Fruit fly (Drosophila melanogaster) whole organism, embryonic: ENCODE results near the gene p-cup.
A peak's percentile ranks its signal among the peaks of the same experiment; 100 is the strongest.

Experiments
- BtbVII ChIP-seq: fragments of 200-800 bp; sonication (Bioruptor generic); optimal IDR thresholded peaks from 3 replicates; lab custom pipeline; 2017; ENCODE audit warnings: missing biosample characterization, mild to moderate bottlenecking, missing genetic modification characterization
- C15 ChIP-seq: fragments of 200-800 bp; sonication (Bioruptor generic); IDR thresholded peaks from 3 replicates; pipeline ENCODE4 v1.3.6; 2022; ENCODE audit warnings: missing biosample characterization, missing genetic modification characterization
- CG10321 ChIP-seq: fragments of 200-800 bp; sonication (Bioruptor generic); IDR thresholded peaks from 2 replicates; pipeline ENCODE4 v1.3.6; 2022; ENCODE audit warnings: missing biosample characterization, missing genetic modification characterization
- CG10565 ChIP-seq: fragments of 200-800 bp; sonication (Bioruptor generic); optimal IDR thresholded peaks from 3 replicates; lab custom pipeline; 2016; ENCODE audit warnings: missing biosample characterization, mild to moderate bottlenecking, missing genetic modification characterization
- CG10654 ChIP-seq: fragments of 200-800 bp; sonication (Bioruptor generic); optimal IDR thresholded peaks from 2 replicates; lab custom pipeline; 2016; ENCODE audit warnings: missing biosample characterization, missing genetic modification characterization
- CG12391 ChIP-seq: fragments of 200-800 bp; sonication (Bioruptor generic); optimal IDR thresholded peaks from 3 replicates; lab custom pipeline; 2018; ENCODE audit warnings: missing biosample characterization, mild to moderate bottlenecking, missing genetic modification characterization, moderate library complexity
- CG12659 ChIP-seq: fragments of 200-800 bp; sonication (Bioruptor generic); optimal IDR thresholded peaks from 3 replicates; lab custom pipeline; 2017; ENCODE audit warnings: mild to moderate bottlenecking, missing biosample characterization, missing genetic modification reagents, missing genetic modification characterization
- CG13894 ChIP-seq: fragments of 200-800 bp; sonication (Bioruptor generic); optimal IDR thresholded peaks from 3 replicates; lab custom pipeline; 2018; ENCODE audit warnings: missing biosample characterization, mild to moderate bottlenecking, missing genetic modification characterization, moderate library complexity
- CG16863 ChIP-seq: fragments of 200-800 bp; sonication (Bioruptor generic); optimal IDR thresholded peaks from 3 replicates; lab custom pipeline; 2016; ENCODE audit warnings: missing biosample characterization, missing genetic modification characterization
- CG1832 ChIP-seq: fragments of 200-800 bp; sonication (Bioruptor generic); optimal IDR thresholded peaks from 2 replicates; lab custom pipeline; 2017; ENCODE audit warnings: missing biosample characterization, mild to moderate bottlenecking, missing genetic modification characterization, inconsistent platforms
- CG18476 ChIP-seq: fragments of 200-800 bp; sonication (Bioruptor generic); optimal IDR thresholded peaks from 2 replicates; lab custom pipeline; 2016; ENCODE audit warnings: missing biosample characterization, mild to moderate bottlenecking, missing genetic modification characterization
- CG2129 ChIP-seq: fragments of 200-800 bp; sonication (Bioruptor generic); IDR thresholded peaks from 2 replicates; pipeline ENCODE4 v1.3.6; 2022; ENCODE audit warnings: missing biosample characterization, missing genetic modification characterization; ENCODE audit not compliant: partially characterized antibody
- CG31441 ChIP-seq: fragments of 200-800 bp; sonication (Bioruptor generic); IDR thresholded peaks from 2 replicates; pipeline ENCODE4 v1.3.6; 2022; ENCODE audit warnings: missing biosample characterization, missing genetic modification characterization
- Deaf1 ChIP-seq: fragments of 200-800 bp; optimal IDR thresholded peaks from 3 replicates; lab custom pipeline; 2019; ENCODE audit warnings: missing biosample characterization, mild to moderate bottlenecking, missing genetic modification characterization, moderate library complexity
- Dip2 ChIP-seq: fragments of 200-800 bp; sonication (Bioruptor generic); IDR thresholded peaks from 2 replicates; pipeline ENCODE4 v1.3.6; 2022; ENCODE audit warnings: missing biosample characterization, missing genetic modification characterization
- Drgx ChIP-seq: fragments of 200-800 bp; sonication (Bioruptor generic); IDR thresholded peaks from 2 replicates; pipeline ENCODE4 v1.3.6; 2022; ENCODE audit warnings: missing biosample characterization, missing genetic modification characterization
- Lhr ChIP-seq: fragments of 200-800 bp; sonication (Bioruptor generic); optimal IDR thresholded peaks from 3 replicates; lab custom pipeline; 2017; ENCODE audit warnings: mild to moderate bottlenecking, missing biosample characterization, missing genetic modification reagents, missing genetic modification characterization
- MTF-1 ChIP-seq: fragments of 200-800 bp; sonication (Bioruptor generic); optimal IDR thresholded peaks from 2 replicates; lab custom pipeline; 2018; ENCODE audit warnings: missing biosample characterization, mild to moderate bottlenecking, missing genetic modification characterization, borderline replicate concordance
- NK7.1 ChIP-seq: fragments of 200-800 bp; sonication (Bioruptor generic); optimal IDR thresholded peaks from 3 replicates; lab custom pipeline; 2016; ENCODE audit warnings: missing biosample characterization, missing genetic modification characterization
- Nf-YC ChIP-seq: fragments of 200-800 bp; optimal IDR thresholded peaks from 3 replicates; lab custom pipeline; 2019; ENCODE audit warnings: missing biosample characterization, mild to moderate bottlenecking, missing genetic modification characterization, moderate library complexity
- Ptx1 ChIP-seq: fragments of 200-800 bp; sonication (Bioruptor generic); IDR thresholded peaks from 2 replicates; pipeline ENCODE4 v1.3.6; 2022; ENCODE audit warnings: missing biosample characterization, missing genetic modification characterization
- Rx ChIP-seq: fragments of 200-800 bp; sonication (Bioruptor generic); IDR thresholded peaks from 2 replicates; pipeline ENCODE4 v1.3.6; 2022; ENCODE audit warnings: missing biosample characterization, missing genetic modification characterization
- Sox100B ChIP-seq: fragments of 200-800 bp; sonication (Bioruptor generic); optimal IDR thresholded peaks from 3 replicates; lab custom pipeline; 2018; ENCODE audit warnings: missing biosample characterization, mild to moderate bottlenecking, missing genetic modification characterization
- Sox102F ChIP-seq: fragments of 200-800 bp; sonication (Bioruptor generic); optimal IDR thresholded peaks from 2 replicates; lab custom pipeline; 2018; ENCODE audit warnings: missing biosample characterization, mild to moderate bottlenecking, missing genetic modification characterization, moderate library complexity
- Xrp1 ChIP-seq: fragments of 200-800 bp; sonication (Bioruptor generic); IDR thresholded peaks from 2 replicates; pipeline ENCODE4 v1.3.6; 2022; ENCODE audit warnings: missing biosample characterization, missing genetic modification characterization
- ase ChIP-seq: fragments of 200-800 bp; sonication (Bioruptor generic); IDR thresholded peaks from 3 replicates; pipeline ENCODE4 v1.3.6; 2022; ENCODE audit warnings: missing biosample characterization, missing genetic modification characterization
- bsh ChIP-seq, 2 experiments: fragments of 200-800 bp; sonication (Bioruptor generic); optimal IDR thresholded peaks; 2 replicates each; lab custom pipeline; 2017 to 2018; ENCODE audit warnings: mild to moderate bottlenecking in 2 of 2, missing biosample characterization in 2 of 2, missing genetic modification characterization in 2 of 2, moderate library complexity in 1 of 2
- chm ChIP-seq: fragments of 200-800 bp; sonication (Bioruptor generic); IDR thresholded peaks from 2 replicates; pipeline ENCODE4 v1.3.6; 2022; ENCODE audit warnings: missing biosample characterization, missing genetic modification characterization
- esg ChIP-seq: fragments of 200-800 bp; sonication (Bioruptor generic); conservative IDR thresholded peaks from 2 replicates; pipeline ENCODE4 v1.3.6; 2022; ENCODE audit warnings: missing biosample characterization, missing genetic modification characterization
- eve ChIP-seq, 2 experiments: fragments of >200 bp; optimal IDR thresholded peaks; 2 replicates each; lab custom pipeline; 2017; ENCODE audit warnings: missing biosample characterization in 2 of 2, missing genetic modification characterization in 2 of 2
- gem ChIP-seq: fragments of 200-800 bp; sonication (Bioruptor generic); optimal IDR thresholded peaks from 2 replicates; lab custom pipeline; 2019; ENCODE audit warnings: missing biosample characterization, mild to moderate bottlenecking, missing genetic modification characterization, moderate library complexity
- grau ChIP-seq: fragments of 200-800 bp; optimal IDR thresholded peaks from 3 replicates; lab custom pipeline; 2019; ENCODE audit warnings: missing biosample characterization, mild to moderate bottlenecking, missing genetic modification characterization, moderate library complexity
- gt ChIP-seq: fragments of 200-800 bp; sonication (Bioruptor generic); IDR thresholded peaks from 2 replicates; pipeline ENCODE4 v1.3.6; 2022; ENCODE audit warnings: missing biosample characterization, missing genetic modification characterization
- hbn ChIP-seq: fragments of 200-800 bp; sonication (Bioruptor generic); IDR thresholded peaks from 2 replicates; pipeline ENCODE4 v1.3.6; 2022; ENCODE audit warnings: missing biosample characterization, missing genetic modification characterization; ENCODE audit not compliant: partially characterized antibody
- hkb ChIP-seq, 2 experiments: fragments of 200-800 bp in 1 of 2; fragments of >200 bp in 1 of 2; sonication (Bioruptor generic) in 1 of 2; IDR thresholded peaks in 1 of 2; optimal IDR thresholded peaks in 1 of 2; 2 replicates each; pipeline versions ENCODE4 v1.3.6 to Lab custom; 2017 to 2022; ENCODE audit warnings: missing biosample characterization in 1 of 2, missing genetic modification characterization in 1 of 2
- insv ChIP-seq, 2 experiments: fragments of 200-800 bp; sonication (Bioruptor generic); optimal IDR thresholded peaks; 3 replicates each; lab custom pipeline; 2016 to 2018; ENCODE audit warnings: missing biosample characterization in 2 of 2, missing genetic modification characterization in 2 of 2
- lbe ChIP-seq: fragments of 200-800 bp; sonication (Bioruptor generic); optimal IDR thresholded peaks from 2 replicates; lab custom pipeline; 2016; ENCODE audit warnings: missing biosample characterization, mild to moderate bottlenecking, missing genetic modification characterization
- mirr ChIP-seq: fragments of 200-800 bp; sonication (Bioruptor generic); optimal IDR thresholded peaks from 3 replicates; lab custom pipeline; 2018; ENCODE audit warnings: missing biosample characterization, mild to moderate bottlenecking, missing genetic modification characterization
- nom ChIP-seq: fragments of 200-800 bp; sonication (Bioruptor generic); optimal IDR thresholded peaks from 2 replicates; lab custom pipeline; 2017; ENCODE audit warnings: missing biosample characterization, missing genetic modification characterization, mild to moderate bottlenecking, moderate library complexity, missing genetic modification reagents
- run ChIP-seq: fragments of 200-800 bp; sonication (Bioruptor generic); optimal IDR thresholded peaks from 3 replicates; lab custom pipeline; 2018; ENCODE audit warnings: missing biosample characterization, mild to moderate bottlenecking, missing genetic modification characterization
- salm ChIP-seq: fragments of 200-800 bp; sonication (Bioruptor generic); optimal IDR thresholded peaks from 2 replicates; lab custom pipeline; 2018; ENCODE audit warnings: missing biosample characterization, mild to moderate bottlenecking, missing genetic modification characterization
- sens-2 ChIP-seq: fragments of 200-800 bp; sonication (Bioruptor generic); IDR thresholded peaks from 2 replicates; pipeline ENCODE4 v1.3.6; 2022; ENCODE audit warnings: missing biosample characterization, missing genetic modification characterization
- twi ChIP-seq: fragments of 200-800 bp; optimal IDR thresholded peaks from 2 replicates; lab custom pipeline; 2019; ENCODE audit warnings: missing biosample characterization, mild to moderate bottlenecking, missing genetic modification characterization, moderate library complexity

p-cup gene

DNA sequence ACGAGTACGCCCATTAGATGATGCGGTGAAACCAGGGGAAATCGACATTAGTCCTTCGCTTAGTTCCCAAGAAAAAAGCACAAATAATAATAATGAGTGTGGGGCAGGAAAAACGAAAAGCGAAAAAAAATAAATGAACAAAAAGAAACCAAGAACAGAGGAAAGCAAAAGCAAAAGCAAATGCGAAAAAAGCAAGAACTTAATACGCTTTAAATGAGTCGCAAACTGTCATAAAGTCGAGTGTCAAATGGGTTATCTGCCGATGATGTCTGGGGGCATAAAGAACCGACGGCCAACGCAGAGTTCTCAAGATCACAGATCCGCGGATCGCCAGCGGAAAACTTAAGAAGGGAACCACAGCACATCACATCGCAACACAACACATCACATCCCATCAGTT is 39.8 kb upstream of the p-cup start:
- TF ChIP-seq nom (GFP tag; lab: Kevin White, UChicago) (peak; percentile 87), NK7.1 (GFP tag; lab: Kevin White, UChicago) (no peak), hbn (GFP tag; lab: Robert Waterston, UW) (no peak), esg (no peak), mirr (GFP tag; lab: Kevin White, UChicago) (no peak), CG12659 (GFP tag; lab: Kevin White, UChicago) (no peak), bsh (GFP tag; optimal IDR thresholded peaks at IDR 0.05; lab: Kevin White, UChicago) (peak in 1 of 2 experiments; percentile 82), grau (tag; lab: Kevin White, UChicago) (no peak), CG12391 (tag; lab: Kevin White, UChicago) (no peak), hkb (optimal IDR thresholded peaks at IDR 0.05; lab: Kevin White, UChicago) (no peak), hkb (GFP tag; IDR thresholded peaks at IDR 0.05; lab: Robert Waterston, UW) (no peak), Drgx (GFP tag; lab: Robert Waterston, UW) (0 out of 2 replicates have a peak, but pooled peaks have one; percentile 33), run (tag; lab: Kevin White, UChicago) (no peak)

- no peak for TF ChIP-seq Dip2 (GFP tag; lab: Robert Waterston, UW)
- TF ChIP-seq Ptx1 = no peak
- no peak for TF ChIP-seq Rx (GFP tag; lab: Robert Waterston, UW)
- TF ChIP-seq MTF-1 (GFP tag; lab: Kevin White, UChicago) = no peak
- no peak for TF ChIP-seq CG13894 (tag; lab: Kevin White, UChicago)
- TF ChIP-seq CG12391 (tag; lab: Kevin White, UChicago) = no peak
- no peak for TF ChIP-seq C15
- TF ChIP-seq CG2129 = no peak
- no peak for TF ChIP-seq sens-2 (GFP tag; lab: Robert Waterston, UW)
- TF ChIP-seq CG10654 (GFP tag; lab: Kevin White, UChicago) = no peak
Observed at dm6 chrX:17485293-17486056, 36.9 kb upstream of the p-cup start.

DNA sequence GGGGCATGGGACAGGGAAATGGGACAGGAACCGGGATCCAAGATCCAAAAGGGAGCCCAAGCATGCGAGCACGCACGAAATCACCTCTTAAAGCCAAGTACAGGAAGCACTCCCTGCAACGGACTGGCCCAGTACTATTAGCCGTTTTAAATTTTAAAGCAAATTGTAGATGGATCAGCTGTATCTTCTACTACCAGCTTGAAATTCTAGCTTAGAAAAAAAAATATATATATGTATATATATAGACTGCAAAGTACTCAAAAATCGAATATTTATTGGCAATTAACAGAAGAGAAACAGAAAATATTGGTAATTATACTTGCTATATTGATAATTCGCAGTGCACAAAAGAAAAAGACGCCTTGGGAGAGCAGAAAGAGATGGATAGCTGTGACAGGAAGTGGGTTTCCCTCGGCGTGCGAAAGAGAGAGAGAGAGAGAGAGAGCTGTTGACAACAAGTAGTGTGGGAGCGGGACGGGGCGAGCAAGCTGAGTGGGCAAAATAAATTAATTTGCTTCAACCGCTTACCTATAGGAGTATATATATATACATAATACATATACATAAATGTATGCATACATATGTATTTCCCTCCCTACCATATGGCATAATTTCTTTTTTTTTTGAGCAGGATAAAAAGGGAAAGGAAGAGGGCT is 35.7 kb upstream of the p-cup start:
- TF ChIP-seq CG10321 (GFP tag; lab: Robert Waterston, UW) (peak; percentile 53; the same call in 1 of the 2 replicates), gem (tag; lab: Kevin White, UChicago) (peak; percentile 11), CG10565 (GFP tag; lab: Kevin White, UChicago) (no peak), Deaf1 (tag; lab: Kevin White, UChicago) (no peak), CG1832 (GFP tag; lab: Kevin White, UChicago) (peak; percentile 57), grau (tag; lab: Kevin White, UChicago) (peak; percentile 57), Sox100B (GFP tag; lab: Kevin White, UChicago) (no peak), Nf-YC (tag; lab: Kevin White, UChicago) (peak; percentile 10), CG31441 (GFP tag; lab: Robert Waterston, UW) (0 out of 2 replicates have a peak, but pooled peaks have one; percentile 9)

DNA sequence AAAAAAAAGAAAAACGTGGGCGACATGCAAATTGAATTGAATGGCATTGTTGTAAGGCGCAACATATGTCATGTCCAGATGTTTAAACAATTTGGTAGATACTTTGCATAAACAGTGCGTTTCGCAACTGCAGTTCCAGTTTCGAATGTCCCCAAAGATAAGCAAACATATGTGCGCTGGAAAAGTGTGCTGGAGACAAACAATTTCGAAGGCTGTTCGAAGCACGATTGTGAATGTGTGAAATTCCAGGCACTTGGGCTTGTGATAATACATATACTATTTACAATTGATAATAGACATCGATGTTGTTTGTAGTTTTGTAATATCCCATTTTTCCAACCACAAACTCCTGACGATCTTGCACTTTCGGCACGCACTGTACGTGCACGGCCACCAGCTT is 34.2 kb upstream of the p-cup start:
- no peak for TF ChIP-seq Rx (GFP tag; lab: Robert Waterston, UW)
- TF ChIP-seq Sox102F (GFP tag; lab: Kevin White, UChicago) = peak; percentile 58
- TF ChIP-seq BtbVII (GFP tag; lab: Kevin White, UChicago) = no peak
- no peak for TF ChIP-seq salm (tag; lab: Kevin White, UChicago)
- no peak for TF ChIP-seq CG16863 (GFP tag; lab: Kevin White, UChicago)
- TF ChIP-seq gt (GFP tag; lab: Robert Waterston, UW) = no peak
- no peak for TF ChIP-seq insv (GFP tag; optimal IDR thresholded peaks at IDR 0.05; lab: Kevin White, UChicago)
- TF ChIP-seq Xrp1 = peak; percentile 36; the same call in 1 of the 2 replicates
- TF ChIP-seq lbe (GFP tag; lab: Kevin White, UChicago) = no peak
- TF ChIP-seq Lhr (GFP tag; lab: Kevin White, UChicago) = no peak
- TF ChIP-seq CG18476 (GFP tag; lab: Kevin White, UChicago) = no peak
- peak in 1 of 2 experiments; percentile 57 for TF ChIP-seq eve (GFP tag; optimal IDR thresholded peaks at IDR 0.05; lab: Kevin White, UChicago)
- peak; percentile 69 for TF ChIP-seq twi
- 0 out of 2 replicates have a peak, but pooled peaks have one; percentile 12 for TF ChIP-seq chm
- TF ChIP-seq ase (GFP tag; lab: Robert Waterston, UW) = peak; percentile 13; the same call in 1 of the 3 replicates
